Worm (Caenorhabditis elegans) whole organism, late embryonic: ENCODE measurements around the gene F14D2.8.

Source experiments
- C38D4.7 ChIP-seq: fragments of 200-800 bp; sonication (Bioruptor generic); optimal IDR thresholded peaks from 2 replicates; lab custom pipeline; 2018; ENCODE audit warnings: mild to moderate bottlenecking, missing genetic modification characterization, moderate library complexity, missing compliant biosample characterization
- F13H6.1 ChIP-seq: sonication (generic microtip); optimal IDR thresholded peaks from 2 replicates; lab custom pipeline; 2016; ENCODE audit warnings: missing genetic modification characterization, missing compliant biosample characterization
- K09A11.1 ChIP-seq: sonication (generic microtip); optimal IDR thresholded peaks from 2 replicates; lab custom pipeline; 2017; ENCODE audit warnings: antibody characterized with exemption, mild to moderate bottlenecking, missing genetic modification characterization, missing compliant biosample characterization; ENCODE audit not compliant: insufficient read depth
- Y22D7AL.16 ChIP-seq: sonication (generic microtip); optimal IDR thresholded peaks from 2 replicates; lab custom pipeline; 2016; ENCODE audit warnings: missing genetic modification characterization, missing compliant biosample characterization
- ceh-19 ChIP-seq: fragments of 200-800 bp; sonication (Bioruptor generic); optimal IDR thresholded peaks from 2 replicates; lab custom pipeline; 2018; ENCODE audit warnings: mild to moderate bottlenecking, missing genetic modification characterization, missing compliant biosample characterization
- ceh-2 ChIP-seq: sonication (generic microtip); optimal IDR thresholded peaks from 2 replicates; lab custom pipeline; 2016; ENCODE audit warnings: missing genotype, missing genetic modification characterization, missing compliant biosample characterization
- ceh-34 ChIP-seq: sonication (generic microtip); optimal IDR thresholded peaks from 2 replicates; lab custom pipeline; 2016; ENCODE audit warnings: mild to moderate bottlenecking, missing genetic modification characterization, missing compliant biosample characterization
- ceh-48 ChIP-seq: sonication (generic microtip); optimal IDR thresholded peaks from 2 replicates; lab custom pipeline; 2016; ENCODE audit warnings: missing genetic modification characterization, inconsistent platforms, missing compliant biosample characterization
- ceh-6 ChIP-seq: fragments of 200-800 bp; sonication (Bioruptor generic); optimal IDR thresholded peaks from 2 replicates; lab custom pipeline; 2018; ENCODE audit warnings: mild to moderate bottlenecking, missing genetic modification characterization, missing compliant biosample characterization
- ceh-9 ChIP-seq: sonication (generic microtip); optimal IDR thresholded peaks from 2 replicates; lab custom pipeline; 2016; ENCODE audit warnings: mild to moderate bottlenecking, missing genetic modification characterization, inconsistent platforms, missing compliant biosample characterization
- elt-2 ChIP-seq: sonication (generic microtip); optimal IDR thresholded peaks from 2 replicates; lab custom pipeline; 2016; ENCODE audit warnings: missing genetic modification reagents, missing genetic modification characterization, missing compliant biosample characterization
- gmeb-2 ChIP-seq: sonication (generic microtip); optimal IDR thresholded peaks from 2 replicates; lab custom pipeline; 2016; ENCODE audit warnings: missing genetic modification characterization, inconsistent platforms, missing compliant biosample characterization
- hlh-15 ChIP-seq: sonication (generic microtip); optimal IDR thresholded peaks from 2 replicates; lab custom pipeline; 2016; ENCODE audit warnings: missing genetic modification characterization, missing compliant biosample characterization
- hlh-6 ChIP-seq: sonication (generic microtip); optimal IDR thresholded peaks from 2 replicates; lab custom pipeline; 2016; ENCODE audit warnings: missing genotype, missing genetic modification characterization, missing compliant biosample characterization
- hlh-8 ChIP-seq: sonication (generic microtip); optimal IDR thresholded peaks from 2 replicates; lab custom pipeline; 2016; ENCODE audit warnings: missing genotype, missing genetic modification characterization, missing compliant biosample characterization
- lin-11 ChIP-seq: fragments of 200-800 bp; sonication (Bioruptor generic); optimal IDR thresholded peaks from 2 replicates; lab custom pipeline; 2018; ENCODE audit warnings: mild to moderate bottlenecking, missing genetic modification characterization, missing compliant biosample characterization
- mec-3 ChIP-seq: sonication (generic microtip); optimal IDR thresholded peaks from 2 replicates; lab custom pipeline; 2016; ENCODE audit warnings: borderline replicate concordance, missing genetic modification characterization, missing compliant biosample characterization
- nfya-1 ChIP-seq: sonication (generic microtip); optimal IDR thresholded peaks from 2 replicates; lab custom pipeline; 2017; ENCODE audit warnings: missing genetic modification characterization, mild to moderate bottlenecking, missing compliant biosample characterization, antibody characterized with exemption, moderate library complexity
- nhr-11 ChIP-seq: fragments of 150-350 bp; optimal IDR thresholded peaks from 2 replicates; lab custom pipeline; 2014; ENCODE audit warnings: missing biosample characterization, missing genetic modification characterization
- nhr-232 ChIP-seq: sonication (generic microtip); optimal IDR thresholded peaks from 2 replicates; lab custom pipeline; 2016; ENCODE audit warnings: missing genetic modification characterization, missing compliant biosample characterization
- pat-9 ChIP-seq: fragments of 200-800 bp; sonication (Bioruptor generic); optimal IDR thresholded peaks from 2 replicates; lab custom pipeline; 2018; ENCODE audit warnings: mild to moderate bottlenecking, missing genetic modification characterization, moderate library complexity, missing compliant biosample characterization
- pax-1 ChIP-seq: fragments of 150-350 bp; optimal IDR thresholded peaks from 2 replicates; lab custom pipeline; 2014; ENCODE audit warnings: missing biosample characterization, missing genetic modification characterization
- pha-4 ChIP-seq: fragments of 150-350 bp; optimal IDR thresholded peaks from 2 replicates; lab custom pipeline; 2018; ENCODE audit warnings: missing biosample characterization, missing genetic modification reagents, missing genetic modification characterization
- pros-1 ChIP-seq: fragments of 150-350 bp; optimal IDR thresholded peaks from 2 replicates; lab custom pipeline; 2014; ENCODE audit warnings: missing biosample characterization, missing genetic modification reagents, missing genetic modification characterization
- ref-2 ChIP-seq: sonication (generic microtip); optimal IDR thresholded peaks from 2 replicates; lab custom pipeline; 2016; ENCODE audit warnings: missing genetic modification characterization, missing compliant biosample characterization
- rnt-1 ChIP-seq: sonication (generic microtip); optimal IDR thresholded peaks from 2 replicates; lab custom pipeline; 2016; ENCODE audit warnings: missing genetic modification characterization, missing compliant biosample characterization
- sdc-2 ChIP-seq: sonication (generic microtip); optimal IDR thresholded peaks from 2 replicates; lab custom pipeline; 2016; ENCODE audit warnings: missing genotype, missing genetic modification characterization, missing compliant biosample characterization
- sox-4 ChIP-seq: sonication (generic microtip); optimal IDR thresholded peaks from 2 replicates; lab custom pipeline; 2017; ENCODE audit warnings: mild to moderate bottlenecking, missing genetic modification characterization, inconsistent platforms, missing compliant biosample characterization
- tbx-2 ChIP-seq: sonication (generic microtip); optimal IDR thresholded peaks from 2 replicates; lab custom pipeline; 2016; ENCODE audit warnings: missing genetic modification characterization, missing compliant biosample characterization
- tbx-7 ChIP-seq: sonication (generic microtip); optimal IDR thresholded peaks from 2 replicates; lab custom pipeline; 2016; ENCODE audit warnings: missing genotype, missing genetic modification characterization, missing compliant biosample characterization
- unc-55 ChIP-seq: sonication (generic microtip); optimal IDR thresholded peaks from 2 replicates; lab custom pipeline; 2017; ENCODE audit warnings: missing biosample characterization, missing genetic modification reagents, missing genetic modification characterization
- zip-5 ChIP-seq: sonication (generic microtip); optimal IDR thresholded peaks from 2 replicates; lab custom pipeline; 2016; ENCODE audit warnings: missing genetic modification characterization, missing compliant biosample characterization

The F14D2.8 gene

ce11 chrII:3349820-3350291 lies at the start of gene F14D2.8:
TSS of gene F14D2.8 (minus strand) at chrII:3349870.
- TF ChIP-seq elt-2 (tag; lab: Kevin White, UChicago) = no peak
- TF ChIP-seq tbx-7 (tag; lab: Kevin White, UChicago) = no peak
- no peak for TF ChIP-seq C38D4.7 (GFP tag; lab: Kevin White, UChicago)
- TF ChIP-seq ceh-9 (tag; lab: Kevin White, UChicago) = no peak
- TF ChIP-seq ref-2 (tag; lab: Kevin White, UChicago) = no peak

ce11 chrII:3399212-3399611 lies 49.5 kb upstream of the F14D2.8 start, which contains the start of gene nep-9:
TSS of gene nep-9 (minus strand) at chrII:3399312.
- TF ChIP-seq nfya-1 (tag; lab: Kevin White, UChicago) = no peak
- TF ChIP-seq gmeb-2 (tag; lab: Kevin White, UChicago) = no peak
- no peak for TF ChIP-seq C38D4.7 (GFP tag; lab: Kevin White, UChicago)
- no peak for TF ChIP-seq sdc-2 (tag; lab: Kevin White, UChicago)
- TF ChIP-seq hlh-8 = no peak
- TF ChIP-seq tbx-2 (tag; lab: Kevin White, UChicago) = no peak
- no peak for TF ChIP-seq Y22D7AL.16 (tag; lab: Kevin White, UChicago)
- TF ChIP-seq ceh-19 = no peak
- no peak for TF ChIP-seq ceh-2 (tag; lab: Kevin White, UChicago)
- TF ChIP-seq, all 69 proteins: peak for 0

ce11 chrII:3395484-3395883 lies 45.8 kb upstream of the F14D2.8 start, which contains the start of gene nep-20:
TSS of gene nep-20 (minus strand) at chrII:3395584.
- TF ChIP-seq zip-5 (tag; lab: Kevin White, UChicago) (no peak), unc-55 (no peak), pat-9 (tag; lab: Kevin White, UChicago) (no peak), lin-11 (tag; lab: Kevin White, UChicago) (no peak), ceh-2 (tag; lab: Kevin White, UChicago) (no peak), pros-1 (tag; lab: Kevin White, UChicago) (no peak), mec-3 (tag; lab: Kevin White, UChicago) (no peak), ceh-34 (tag; lab: Kevin White, UChicago) (no peak), ceh-6 (GFP tag; lab: Kevin White, UChicago) (no peak), pax-1 (tag; lab: Kevin White, UChicago) (no peak), hlh-6 (tag; lab: Kevin White, UChicago) (no peak), F13H6.1 (tag; lab: Kevin White, UChicago) (no peak), C38D4.7 (GFP tag; lab: Kevin White, UChicago) (no peak), nhr-232 (tag; lab: Kevin White, UChicago) (no peak), hlh-8 (no peak), hlh-15 (tag; lab: Kevin White, UChicago) (no peak), sox-4 (tag; lab: Kevin White, UChicago) (no peak), ceh-48 (tag; lab: Kevin White, UChicago) (no peak)
- TF ChIP-seq, all 69 proteins: peak for 0

- no peak for TF ChIP-seq nhr-11 (tag; lab: Kevin White, UChicago)
- TF ChIP-seq K09A11.1 (tag; lab: Kevin White, UChicago) = no peak
Measured at ce11 chrII:3387503-3387902, 37.8 kb upstream of the F14D2.8 start, which contains the start of gene T06D4.6. TSS of gene T06D4.6 (minus strand) at chrII:3387603.

- TF ChIP-seq rnt-1 (tag; lab: Kevin White, UChicago) (no peak), nfya-1 (tag; lab: Kevin White, UChicago) (no peak), pha-4 (no peak)
- TF ChIP-seq, all 69 proteins: peak for 0
Measured at ce11 chrII:3385736-3386135, 36.1 kb upstream of the F14D2.8 start, which contains the start of gene T06D4.2. TSS of gene T06D4.2 (minus strand) at chrII:3385905.
